Fruit fly (Drosophila melanogaster): ENCODE measurements around the gene Acsf3.

DNA sequence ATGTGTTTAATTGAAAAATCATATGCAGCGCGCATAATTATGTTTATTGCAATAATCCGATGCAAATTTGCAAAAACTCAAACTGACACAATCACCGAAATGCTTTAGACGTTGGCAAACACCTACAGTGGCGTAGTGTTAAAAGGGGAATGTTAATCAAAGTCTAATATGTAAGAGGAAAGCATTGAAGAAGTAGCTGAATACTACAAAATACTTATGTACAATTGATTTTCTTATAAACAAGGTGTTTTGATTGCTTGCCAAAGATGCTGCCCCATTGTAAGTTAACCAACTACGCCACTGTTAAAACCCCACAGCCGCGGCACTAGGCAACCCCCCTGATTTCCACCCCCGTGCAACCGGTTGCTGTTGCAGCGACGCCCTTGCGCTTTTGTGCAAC is 50.7 kb downstream of the Acsf3 start:
- TF ChIP-seq vvl (GFP tag; IDR thresholded peaks at IDR 0.05): no peak
- no peak for TF ChIP-seq maf-S (GFP tag; optimal IDR thresholded peaks at IDR 0.05)
- TF ChIP-seq gt (GFP tag; IDR thresholded peaks at IDR 0.05): no peak
- TF ChIP-seq CG4617 (GFP tag; optimal IDR thresholded peaks at IDR 0.05; ENCODE audit: borderline replicate concordance): no peak
- no peak for TF ChIP-seq CG11723 (GFP tag; optimal IDR thresholded peaks at IDR 0.05)
- no peak for TF ChIP-seq TFAM (GFP tag; optimal IDR thresholded peaks at IDR 0.05)
